Worm (Caenorhabditis elegans) whole organism, L4/young adult: ENCODE results near the gene fbxl-2.
"Not testable (repeated sequence)": the region's sequence is repeated elsewhere in the genome, so short reads cannot be mapped to it uniquely, and the experiment has no call there.

Source experiments
- W03F9.2 ChIP-seq: fragments of 150-350 bp; optimal IDR thresholded peaks from 2 replicates; lab custom pipeline; 2014; ENCODE audit warnings: missing biosample characterization, missing genetic modification characterization
- dao-5 ChIP-seq: sonication (generic microtip); optimal IDR thresholded peaks from 2 replicates; lab custom pipeline; 2016; ENCODE audit warnings: missing genotype, missing genetic modification characterization, moderate library complexity, missing compliant biosample characterization
- him-1 ChIP-seq: sonication (generic microtip); optimal IDR thresholded peaks from 2 replicates; lab custom pipeline; 2016; ENCODE audit warnings: missing genotype, missing genetic modification reagents, missing genetic modification characterization, missing compliant biosample characterization

Gene fbxl-2

DNA sequence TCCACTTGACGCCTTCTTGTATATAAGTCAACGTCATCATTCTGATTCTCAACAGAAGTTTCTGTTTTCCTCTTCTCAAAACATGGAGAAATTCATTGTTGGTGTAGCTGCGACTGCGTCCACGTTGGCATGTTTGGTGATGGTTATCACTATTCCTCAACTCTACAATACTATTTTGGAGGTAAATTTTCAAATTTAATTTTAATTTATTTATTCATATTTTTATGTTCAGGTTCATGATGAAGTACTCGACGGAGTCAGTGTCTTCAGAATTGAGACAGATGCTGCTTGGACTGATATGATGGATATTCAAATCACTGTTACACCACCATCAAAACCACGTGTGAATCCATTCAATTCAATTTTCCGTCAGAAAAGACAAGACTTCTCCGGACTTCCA is 9.0 kb upstream of the fbxl-2 start, which contains the start of gene col-89:
Gene col-89, plus strand, starts transcription at position 19 of the 400 bp plus-strand sequence.
- TF ChIP-seq him-1 (tag; lab: Kevin White, UChicago), result no peak
- no peak for TF ChIP-seq W03F9.2 (tag; lab: Kevin White, UChicago)
- TF ChIP-seq dao-5 (tag; lab: Kevin White, UChicago), result no peak

DNA sequence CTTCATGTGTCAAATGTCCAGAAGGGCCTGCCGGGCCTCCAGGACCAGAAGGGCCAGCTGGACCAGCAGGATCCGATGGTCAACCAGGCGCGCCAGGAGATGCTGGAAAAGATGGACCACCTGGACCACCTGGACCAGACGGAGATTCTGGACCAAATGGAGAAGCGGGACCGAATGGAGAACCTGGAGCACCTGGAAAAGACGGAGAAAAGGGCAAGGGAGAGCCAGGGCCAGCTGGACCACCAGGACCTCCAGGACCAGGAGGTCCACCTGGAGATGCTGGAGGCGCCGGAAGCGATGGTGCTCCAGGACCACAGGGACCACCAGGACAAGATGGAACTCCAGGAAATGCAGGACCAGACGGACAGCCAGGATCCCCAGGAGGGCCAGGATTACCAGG is 8.4 kb upstream of the fbxl-2 start:
- no peak for TF ChIP-seq dao-5 (tag; lab: Kevin White, UChicago)
- TF ChIP-seq W03F9.2 (tag; lab: Kevin White, UChicago), result no peak
- TF ChIP-seq him-1 (tag; lab: Kevin White, UChicago), result no peak

ce11 chrIII:4754001-4754561 is 3.0 kb upstream of the fbxl-2 start, which contains the start of the genes rps-0 and rbg-3:
TSS of gene rps-0 (minus strand) at chrIII:4754051.
TSS of gene rbg-3 (plus strand) at chrIII:4754424.
- no peak for TF ChIP-seq him-1 (tag; lab: Kevin White, UChicago)
- TF ChIP-seq W03F9.2 (tag; lab: Kevin White, UChicago), result peak; percentile 91

DNA sequence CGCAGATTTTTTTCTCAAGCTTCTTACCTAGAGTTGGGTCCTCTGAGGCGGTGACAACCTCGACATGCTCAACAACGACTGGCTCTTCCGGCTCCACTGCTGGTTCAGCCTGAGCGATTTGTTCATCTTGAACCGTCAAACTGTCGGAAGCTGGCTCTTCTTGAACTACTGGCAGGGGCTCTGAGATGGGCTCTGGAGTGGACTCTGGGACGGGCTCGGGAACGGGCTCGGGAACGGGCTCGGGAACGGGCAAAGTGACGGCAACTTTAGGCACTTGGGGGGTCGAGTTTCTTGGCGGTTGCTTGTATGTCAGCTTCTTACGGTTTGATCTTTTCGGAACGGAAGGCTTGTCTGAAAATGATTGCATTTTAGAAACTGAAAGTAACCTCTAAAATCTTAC is 5.8 kb downstream of the fbxl-2 start:
- TF ChIP-seq him-1 (tag; lab: Kevin White, UChicago) (no peak), W03F9.2 (tag; lab: Kevin White, UChicago) (no peak), dao-5 (tag; lab: Kevin White, UChicago) (no peak)

ce11 chrIII:4763509-4763908 is 6.4 kb downstream of the fbxl-2 start, which contains the start of gene B0393.4:
TSS of gene B0393.4 (minus strand) at chrIII:4763609.
- TF ChIP-seq dao-5 (tag; lab: Kevin White, UChicago) (no peak), W03F9.2 (tag; lab: Kevin White, UChicago) (no peak), him-1 (tag; lab: Kevin White, UChicago) (no peak)

ce11 chrIII:4765474-4765873 is 8.4 kb downstream of the fbxl-2 start, which contains the start of gene B0393.5:
TSS of gene B0393.5 (plus strand) at chrIII:4765774.
- no peak for TF ChIP-seq dao-5 (tag; lab: Kevin White, UChicago)
- TF ChIP-seq him-1 (tag; lab: Kevin White, UChicago), result no peak
- TF ChIP-seq W03F9.2 (tag; lab: Kevin White, UChicago), result no peak

ce11 chrIII:4766842-4767241 is 9.8 kb downstream of the fbxl-2 start:
- TF ChIP-seq dao-5 (tag; lab: Kevin White, UChicago) (no peak), W03F9.2 (tag; lab: Kevin White, UChicago) (no peak), him-1 (tag; lab: Kevin White, UChicago) (no peak)

ce11 chrIII:4767869-4768645 is 11.0 kb downstream of the fbxl-2 start:
- no peak for TF ChIP-seq dao-5 (tag; lab: Kevin White, UChicago)

- TF ChIP-seq dao-5 (tag; lab: Kevin White, UChicago) (no peak), him-1 (tag; lab: Kevin White, UChicago) (no peak), W03F9.2 (tag; lab: Kevin White, UChicago) (no peak)
Measured at ce11 chrIII:4778003-4778402, 20.9 kb downstream of the fbxl-2 start, which contains the start of gene B0393.7. TSS of gene B0393.7 (minus strand) at chrIII:4778103.

ce11 chrIII:4779855-4780254 is 22.8 kb downstream of the fbxl-2 start, which contains the start of gene B0393.9:
TSS of gene B0393.9 (minus strand) at chrIII:4780157.
- TF ChIP-seq dao-5 (tag; lab: Kevin White, UChicago), result no peak
- TF ChIP-seq him-1 (tag; lab: Kevin White, UChicago), result no peak
- TF ChIP-seq W03F9.2 (tag; lab: Kevin White, UChicago), result no peak

DNA sequence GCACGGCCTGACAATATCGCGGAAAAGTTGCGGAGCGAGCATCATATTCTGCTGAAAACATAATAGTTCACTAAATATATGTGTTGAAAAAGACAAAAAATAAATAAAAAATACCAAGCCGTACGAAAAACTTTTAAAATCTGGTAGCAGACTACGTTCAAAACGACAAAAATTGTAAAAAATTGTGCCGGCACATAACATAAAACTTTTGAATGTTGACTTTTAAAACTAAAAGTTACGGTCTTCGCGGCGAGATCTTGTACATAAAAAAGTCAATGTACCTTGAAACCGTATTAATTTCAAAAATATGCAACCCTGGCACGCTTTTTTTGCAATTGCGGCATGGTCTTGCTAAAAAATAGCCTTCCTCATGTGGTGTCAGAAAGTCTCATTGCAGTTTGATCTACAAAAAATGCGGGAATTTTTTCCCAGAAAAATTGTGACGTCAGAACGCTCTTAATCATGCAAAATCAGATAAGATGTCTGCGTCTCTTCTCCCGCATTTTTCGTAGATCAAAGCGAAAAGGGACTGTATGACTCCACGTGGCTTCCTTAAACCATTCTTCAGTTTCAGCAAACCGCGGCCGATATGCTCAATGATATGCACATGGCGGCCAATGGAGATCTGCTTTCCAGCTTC is 25.0 kb downstream of the fbxl-2 start, which contains the start of the genes gex-5 and C38D4.10:
Gene gex-5, minus strand, starts transcription at position 51 of the 640 bp plus-strand sequence.
Gene C38D4.10, plus strand, starts transcription at position 590 of the 640 bp plus-strand sequence.
- not testable (repeated sequence) for TF ChIP-seq him-1, W03F9.2, dao-5 (tag; lab: Kevin White, UChicago)

DNA sequence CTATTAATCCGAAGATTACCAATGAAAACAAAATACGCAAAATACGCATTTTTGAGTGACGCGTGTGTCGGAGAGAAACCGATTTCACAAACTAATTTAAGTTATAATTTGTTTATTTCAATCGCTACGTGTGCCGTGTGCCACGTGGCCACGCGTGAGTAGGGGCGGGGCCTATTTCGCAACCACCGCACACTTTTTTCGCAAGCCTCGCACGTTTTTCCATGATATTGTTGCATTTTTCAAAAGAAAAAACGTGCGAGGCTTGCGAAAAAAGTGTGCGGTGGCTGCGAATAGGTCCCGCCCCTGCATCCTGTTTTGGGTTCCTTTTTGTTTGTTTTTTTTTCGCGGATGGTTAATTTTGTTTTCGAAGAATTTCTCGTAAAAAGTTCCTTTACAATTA is 28.1 kb downstream of the fbxl-2 start, which contains the start of gene enu-3.2:
Gene enu-3.2, minus strand, starts transcription at position 105 of the 400 bp plus-strand sequence.
- not testable (repeated sequence) for TF ChIP-seq him-1, dao-5, W03F9.2 (tag; lab: Kevin White, UChicago)

DNA sequence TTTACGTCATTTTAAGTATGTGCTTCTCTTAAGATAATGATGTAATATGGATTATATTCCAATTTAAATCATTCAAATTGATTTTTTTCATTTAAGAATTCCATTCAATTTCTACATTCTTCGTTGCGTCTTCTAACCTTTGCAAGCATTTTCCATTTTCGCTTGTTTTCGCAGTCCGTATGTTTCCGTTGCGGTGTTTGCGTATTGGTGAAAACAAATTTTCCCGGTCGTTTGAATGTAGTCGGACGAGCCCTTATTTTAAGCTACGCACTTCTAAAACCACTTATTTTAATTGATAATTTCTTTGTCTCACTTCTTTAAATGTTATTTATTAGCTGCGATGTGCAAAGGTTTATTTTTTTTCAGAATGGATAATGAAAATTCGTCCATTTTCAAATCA is 28.7 kb downstream of the fbxl-2 start, which contains the start of gene mel-28:
Gene mel-28, plus strand, starts transcription at position 367 of the 400 bp plus-strand sequence.
- TF ChIP-seq him-1 (tag; lab: Kevin White, UChicago) (no peak), dao-5 (tag; lab: Kevin White, UChicago) (no peak), W03F9.2 (tag; lab: Kevin White, UChicago) (no peak)
